Worm (Caenorhabditis elegans): ENCODE data around the gene lmtr-2.

The lmtr-2 gene

ce11 chrV:7978798-7979197 is 32.1 kb downstream of the lmtr-2 start:
- TF ChIP-seq nhr-237 (tag; optimal IDR thresholded peaks at IDR 0.05) (no peak), peb-1 (tag; optimal IDR thresholded peaks at IDR 0.05) (peak; percentile 36), lin-39 (tag; optimal IDR thresholded peaks at IDR 0.05) (no peak), crh-2 (tag; optimal IDR thresholded peaks at IDR 0.05) (no peak), nhr-21 (tag; optimal IDR thresholded peaks at IDR 0.05) (no peak), ama-1 (optimal IDR thresholded peaks at IDR 0.05) (no peak), F13H6.1 (tag; optimal IDR thresholded peaks at IDR 0.05) (peak; percentile 33), lin-11 (tag; optimal IDR thresholded peaks at IDR 0.05) (no peak), unc-55 (GFP tag; optimal IDR thresholded peaks at IDR 0.05) (no peak), snpc-4 (tag; optimal IDR thresholded peaks at IDR 0.05) (no peak), mdl-1 (tag; optimal IDR thresholded peaks at IDR 0.05) (no peak), ceh-82 (tag; optimal IDR thresholded peaks at IDR 0.05) (no peak), alr-1 (tag; optimal IDR thresholded peaks at IDR 0.05) (no peak), dmd-4 (tag; optimal IDR thresholded peaks at IDR 0.05) (no peak), mbf-1 (tag; optimal IDR thresholded peaks at IDR 0.05) (no peak), mab-5 (tag; optimal IDR thresholded peaks at IDR 0.05) (no peak), elt-1 (tag; optimal IDR thresholded peaks at IDR 0.05) (no peak), unc-62 (GFP tag; optimal IDR thresholded peaks at IDR 0.05) (no peak), ceh-16 (tag; optimal IDR thresholded peaks at IDR 0.05) (no peak), egl-27 (tag; optimal IDR thresholded peaks at IDR 0.05) (no peak), nhr-11 (tag; optimal IDR thresholded peaks at IDR 0.05) (no peak), nhr-25 (tag; optimal IDR thresholded peaks at IDR 0.05) (peak; percentile 78), nhr-12 (tag; optimal IDR thresholded peaks at IDR 0.05) (no peak), nhr-6 (tag; optimal IDR thresholded peaks at IDR 0.05) (no peak), nhr-129 (tag; optimal IDR thresholded peaks at IDR 0.05) (peak; percentile 83), aly-2 (tag; optimal IDR thresholded peaks at IDR 0.05) (no peak), C34F6.9 (tag; optimal IDR thresholded peaks at IDR 0.05) (no peak), ztf-11 (tag; optimal IDR thresholded peaks at IDR 0.05) (no peak), Y55F3AM.14 (GFP tag; optimal IDR thresholded peaks at IDR 0.05) (no peak), sem-4 (tag; optimal IDR thresholded peaks at IDR 0.05) (no peak), nhr-10 (tag; optimal IDR thresholded peaks at IDR 0.05) (no peak), R02D3.7 (tag; optimal IDR thresholded peaks at IDR 0.05) (no peak), gmeb-1 (tag; optimal IDR thresholded peaks at IDR 0.05) (peak; percentile 22), fos-1 (tag; optimal IDR thresholded peaks at IDR 0.05) (peak; percentile 67), skn-1 (tag; optimal IDR thresholded peaks at IDR 0.05) (no peak), nhr-77 (tag; optimal IDR thresholded peaks at IDR 0.05) (no peak), elt-3 (tag; optimal IDR thresholded peaks at IDR 0.05) (no peak), sma-9 (GFP tag; optimal IDR thresholded peaks at IDR 0.05) (peak; percentile 25), sma-9 (tag; optimal IDR thresholded peaks at IDR 0.05) (no peak), nhr-23 (tag; optimal IDR thresholded peaks at IDR 0.05) (no peak), unc-39 (tag; optimal IDR thresholded peaks at IDR 0.05) (no peak), ZK546.5 (tag; optimal IDR thresholded peaks at IDR 0.05) (no peak), lsy-2 (tag; optimal IDR thresholded peaks at IDR 0.05) (peak; percentile 5 to 46), sma-3 (GFP tag; optimal IDR thresholded peaks at IDR 0.05) (peak; percentile 9), ztf-4 (tag; optimal IDR thresholded peaks at IDR 0.05) (no peak), lin-13 (GFP tag; optimal IDR thresholded peaks at IDR 0.05) (no peak)

ce11 chrV:7977701-7978461 is 33.0 kb downstream of the lmtr-2 start, which contains the start of gene let-413:
Gene let-413 (minus strand): TSS chrV:7977776.
- TF ChIP-seq nhr-129 (tag; optimal IDR thresholded peaks at IDR 0.05) (peak; percentile 10), blmp-1 (tag; optimal IDR thresholded peaks at IDR 0.05; ENCODE audit: insufficient read depth) (no peak), dmd-4 (tag; optimal IDR thresholded peaks at IDR 0.05) (no peak), nhr-77 (tag; optimal IDR thresholded peaks at IDR 0.05) (no peak), elt-1 (tag; optimal IDR thresholded peaks at IDR 0.05) (no peak), nhr-21 (tag; optimal IDR thresholded peaks at IDR 0.05) (no peak), sem-4 (tag; optimal IDR thresholded peaks at IDR 0.05) (no peak), lin-13 (GFP tag; optimal IDR thresholded peaks at IDR 0.05) (no peak), sma-9 (GFP tag; optimal IDR thresholded peaks at IDR 0.05) (peak; percentile 15), sma-9 (tag; optimal IDR thresholded peaks at IDR 0.05) (no peak), ama-1 (optimal IDR thresholded peaks at IDR 0.05) (no peak), C34F6.9 (tag; optimal IDR thresholded peaks at IDR 0.05) (peak; percentile 20), nhr-12 (tag; optimal IDR thresholded peaks at IDR 0.05) (no peak), elt-3 (tag; optimal IDR thresholded peaks at IDR 0.05) (no peak), mbf-1 (tag; optimal IDR thresholded peaks at IDR 0.05) (no peak), peb-1 (tag; optimal IDR thresholded peaks at IDR 0.05) (no peak), mab-5 (tag; optimal IDR thresholded peaks at IDR 0.05) (no peak), ztf-11 (tag; optimal IDR thresholded peaks at IDR 0.05) (no peak), unc-62 (GFP tag; optimal IDR thresholded peaks at IDR 0.05) (no peak), unc-55 (GFP tag; optimal IDR thresholded peaks at IDR 0.05) (peak; percentile 59), zag-1 (tag; optimal IDR thresholded peaks at IDR 0.05) (no peak), aly-2 (tag; optimal IDR thresholded peaks at IDR 0.05) (no peak), alr-1 (tag; optimal IDR thresholded peaks at IDR 0.05) (no peak), sma-3 (GFP tag; optimal IDR thresholded peaks at IDR 0.05) (no peak), ztf-4 (tag; optimal IDR thresholded peaks at IDR 0.05) (no peak), F13H6.1 (tag; optimal IDR thresholded peaks at IDR 0.05) (no peak), fos-1 (tag; optimal IDR thresholded peaks at IDR 0.05) (peak; percentile 98), mdl-1 (tag; optimal IDR thresholded peaks at IDR 0.05) (no peak), lsy-2 (tag; optimal IDR thresholded peaks at IDR 0.05) (no peak), nhr-25 (tag; optimal IDR thresholded peaks at IDR 0.05) (no peak), nhr-237 (tag; optimal IDR thresholded peaks at IDR 0.05) (no peak), nhr-23 (tag; optimal IDR thresholded peaks at IDR 0.05) (no peak), ceh-16 (tag; optimal IDR thresholded peaks at IDR 0.05) (no peak), crh-2 (tag; optimal IDR thresholded peaks at IDR 0.05) (no peak), nhr-11 (tag; optimal IDR thresholded peaks at IDR 0.05) (no peak), Y55F3AM.14 (GFP tag; optimal IDR thresholded peaks at IDR 0.05) (no peak), gmeb-1 (tag; optimal IDR thresholded peaks at IDR 0.05) (no peak)

Measured in whole organism, L2 larva.